Worm (Caenorhabditis elegans) whole organism, L1 larva: ENCODE measurements around the gene daf-12.

Source experiments
- F16B12.6 ChIP-seq: fragments of 150-350 bp; optimal IDR thresholded peaks from 2 replicates; lab custom pipeline; 2014; ENCODE audit warnings: missing biosample characterization, missing genetic modification characterization
- Y116A8C.19 ChIP-seq: sonication (generic microtip); optimal IDR thresholded peaks from 2 replicates; lab custom pipeline; 2016; ENCODE audit warnings: missing compliant biosample characterization, missing genetic modification characterization, borderline replicate concordance
- aly-2 ChIP-seq: fragments of 150-350 bp; optimal IDR thresholded peaks from 2 replicates; lab custom pipeline; 2014; ENCODE audit warnings: missing biosample characterization, missing genetic modification characterization
- ama-1 ChIP-seq: fragments of 150-350 bp; optimal IDR thresholded peaks from 2 replicates; lab custom pipeline; 2014
- blmp-1 ChIP-seq: fragments of 150-350 bp; optimal IDR thresholded peaks from 2 replicates; lab custom pipeline; 2014; ENCODE audit warnings: missing biosample characterization, missing genetic modification characterization
- ceh-8 ChIP-seq: fragments of 200-800 bp; sonication (Bioruptor generic); optimal IDR thresholded peaks from 2 replicates; lab custom pipeline; 2018; ENCODE audit warnings: mild to moderate bottlenecking, missing genetic modification characterization, moderate library complexity, missing compliant biosample characterization
- ces-1 ChIP-seq: fragments of 150-350 bp; optimal IDR thresholded peaks from 2 replicates; lab custom pipeline; 2014; ENCODE audit warnings: missing biosample characterization, missing genetic modification reagents, missing genetic modification characterization
- dpl-1 ChIP-seq, 3 experiments: fragments of 150-350 bp in 2 of 3; sonication (generic microtip) in 1 of 3; optimal IDR thresholded peaks; 2 replicates each; lab custom pipeline; 2014 to 2017; ENCODE audit warnings: missing biosample characterization in 3 of 3, missing genetic modification characterization in 3 of 3, missing genetic modification reagents in 3 of 3
- efl-1 ChIP-seq, 4 experiments: fragments of 150-350 bp; optimal IDR thresholded peaks in 3 of 4; peaks in 1 of 4; 1 replicate in 1 of 4; 2 replicates in 3 of 4; lab custom pipeline; 2014; ENCODE audit warnings: missing biosample characterization in 2 of 4, missing genetic modification characterization in 2 of 4, missing genetic modification reagents in 2 of 4
- egl-13 ChIP-seq: sonication (generic microtip); optimal IDR thresholded peaks from 2 replicates; lab custom pipeline; 2016; ENCODE audit warnings: missing genotype, missing genetic modification reagents, missing genetic modification characterization, missing compliant biosample characterization
- egl-27 ChIP-seq, 2 experiments: fragments of 150-350 bp in 1 of 2; sonication (generic microtip); optimal IDR thresholded peaks; 3 replicates each; lab custom pipeline; 2017 to 2018; ENCODE audit warnings: missing biosample characterization in 2 of 2, missing genetic modification characterization in 2 of 2, missing genetic modification reagents in 2 of 2
- elt-2 ChIP-seq: sonication (generic microtip); optimal IDR thresholded peaks from 2 replicates; lab custom pipeline; 2016; ENCODE audit warnings: missing genetic modification characterization, mild to moderate bottlenecking, inconsistent platforms, missing compliant biosample characterization, missing genetic modification reagents
- ets-5 ChIP-seq: fragments of 200-800 bp; sonication (Bioruptor generic); IDR thresholded peaks from 2 replicates; pipeline ENCODE4 v1.3.6; 2022; ENCODE audit warnings: missing genetic modification characterization, missing compliant biosample characterization
- fkh-10 ChIP-seq: sonication (generic microtip); optimal IDR thresholded peaks from 2 replicates; lab custom pipeline; 2017; ENCODE audit warnings: missing biosample characterization, missing genetic modification reagents, missing genetic modification characterization
- fkh-8 ChIP-seq: sonication (generic microtip); optimal IDR thresholded peaks from 2 replicates; lab custom pipeline; 2016; ENCODE audit warnings: mild to moderate bottlenecking, missing genetic modification characterization, missing compliant biosample characterization
- grh-1 ChIP-seq: fragments of 200-800 bp; sonication (Bioruptor generic); IDR thresholded peaks from 2 replicates; pipeline ENCODE4 v1.3.6; 2022; ENCODE audit warnings: missing genetic modification reagents, missing genetic modification characterization, missing compliant biosample characterization
- hlh-17 ChIP-seq: fragments of 200-800 bp; sonication (Bioruptor generic); optimal IDR thresholded peaks from 2 replicates; lab custom pipeline; 2018; ENCODE audit warnings: missing genetic modification characterization, mild to moderate bottlenecking, missing compliant biosample characterization, moderate library complexity, borderline replicate concordance
- hlh-4 ChIP-seq: sonication (generic microtip); optimal IDR thresholded peaks from 2 replicates; lab custom pipeline; 2016; ENCODE audit warnings: mild to moderate bottlenecking, missing genetic modification characterization, missing compliant biosample characterization
- isw-1 ChIP-seq: fragments of 200-800 bp; sonication (Bioruptor generic); IDR thresholded peaks from 2 replicates; pipeline ENCODE4 v1.3.6; 2022; ENCODE audit warnings: missing genetic modification characterization, missing compliant biosample characterization
- lin-13 ChIP-seq: fragments of 150-350 bp; optimal IDR thresholded peaks from 2 replicates; lab custom pipeline; 2014; ENCODE audit warnings: missing biosample characterization, missing genetic modification reagents, missing genetic modification characterization
- lin-14 ChIP-seq: fragments of 200-800 bp; sonication (Bioruptor generic); optimal IDR thresholded peaks from 2 replicates; lab custom pipeline; 2018; ENCODE audit warnings: mild to moderate bottlenecking, missing genetic modification characterization, moderate library complexity, missing compliant biosample characterization
- lin-15B ChIP-seq: fragments of 150-350 bp; sonication (generic microtip); optimal IDR thresholded peaks from 3 replicates; lab custom pipeline; 2014; ENCODE audit warnings: missing biosample characterization, missing genetic modification characterization
- lin-39 ChIP-seq: fragments of 150-350 bp; optimal IDR thresholded peaks from 2 replicates; lab custom pipeline; 2014; ENCODE audit warnings: missing biosample characterization, missing genetic modification reagents, missing genetic modification characterization
- mef-2 ChIP-seq: fragments of 150-350 bp; optimal IDR thresholded peaks from 2 replicates; lab custom pipeline; 2014; ENCODE audit warnings: missing biosample characterization, missing genetic modification characterization
- nhr-11 ChIP-seq: fragments of 150-350 bp; optimal IDR thresholded peaks from 2 replicates; lab custom pipeline; 2014; ENCODE audit warnings: missing biosample characterization, missing genetic modification characterization
- nhr-12 ChIP-seq: sonication (generic microtip); optimal IDR thresholded peaks from 2 replicates; lab custom pipeline; 2017; ENCODE audit warnings: missing biosample characterization, missing genetic modification characterization
- nhr-19 ChIP-seq: fragments of 200-800 bp; sonication (Bioruptor generic); conservative IDR thresholded peaks from 2 replicates; pipeline ENCODE4 v1.3.6; 2022; ENCODE audit warnings: missing genetic modification characterization, missing compliant biosample characterization
- nhr-20 ChIP-seq: sonication (generic microtip); optimal IDR thresholded peaks from 2 replicates; lab custom pipeline; 2016; ENCODE audit warnings: mild to moderate bottlenecking, missing genetic modification characterization, missing compliant biosample characterization
- nhr-237 ChIP-seq: fragments of 150-350 bp; optimal IDR thresholded peaks from 2 replicates; lab custom pipeline; 2014; ENCODE audit warnings: missing biosample characterization, missing genetic modification characterization
- nhr-47 ChIP-seq: sonication (generic microtip); optimal IDR thresholded peaks from 2 replicates; lab custom pipeline; 2016; ENCODE audit warnings: mild to moderate bottlenecking, missing genetic modification characterization, moderate library complexity, missing compliant biosample characterization
- nhr-76 ChIP-seq: sonication (generic microtip); optimal IDR thresholded peaks from 2 replicates; lab custom pipeline; 2017; ENCODE audit warnings: missing biosample characterization, missing genetic modification characterization
- nhr-84 ChIP-seq: sonication (generic microtip); optimal IDR thresholded peaks from 2 replicates; lab custom pipeline; 2017; ENCODE audit warnings: missing biosample characterization, missing genetic modification characterization
- nhr-85 ChIP-seq: sonication (generic microtip); peaks from one replicate; lab custom pipeline; 2016; ENCODE audit warnings: missing genetic modification characterization, inconsistent platforms, missing compliant biosample characterization
- nhr-90 ChIP-seq: sonication (generic microtip); optimal IDR thresholded peaks from 2 replicates; lab custom pipeline; 2016; ENCODE audit warnings: mild to moderate bottlenecking, missing genetic modification characterization, missing compliant biosample characterization; ENCODE audit not compliant: poor library complexity
- pag-3 ChIP-seq: sonication (generic microtip); optimal IDR thresholded peaks from 2 replicates; lab custom pipeline; 2017; ENCODE audit warnings: missing genetic modification characterization, mild to moderate bottlenecking, missing compliant biosample characterization, antibody characterized with exemption, borderline replicate concordance; ENCODE audit not compliant: insufficient read depth
- pqm-1 ChIP-seq: sonication (generic microtip); optimal IDR thresholded peaks from 3 replicates; lab custom pipeline; 2017; ENCODE audit warnings: missing biosample characterization, missing genetic modification characterization
- skn-1 ChIP-seq: fragments of 150-350 bp; optimal IDR thresholded peaks from 2 replicates; lab custom pipeline; 2014; ENCODE audit warnings: missing biosample characterization, missing genetic modification characterization
- snpc-4 ChIP-seq: fragments of 150-350 bp; optimal IDR thresholded peaks from 2 replicates; lab custom pipeline; 2014; ENCODE audit warnings: missing biosample characterization, missing genetic modification characterization
- snu-23 ChIP-seq: sonication (generic microtip); optimal IDR thresholded peaks from 2 replicates; lab custom pipeline; 2016; ENCODE audit warnings: missing genetic modification characterization, missing compliant biosample characterization
- sup-37 ChIP-seq: fragments of 200-800 bp; sonication (Bioruptor generic); optimal IDR thresholded peaks from 2 replicates; lab custom pipeline; 2018; ENCODE audit warnings: mild to moderate bottlenecking, missing genetic modification characterization, missing compliant biosample characterization
- swsn-7 ChIP-seq: sonication (generic microtip); optimal IDR thresholded peaks from 2 replicates; lab custom pipeline; 2016; ENCODE audit warnings: missing genetic modification characterization, missing compliant biosample characterization
- unc-30 ChIP-seq: sonication (generic microtip); optimal IDR thresholded peaks from 2 replicates; lab custom pipeline; 2017; ENCODE audit warnings: missing biosample characterization, missing genetic modification characterization
- unc-62 ChIP-seq: fragments of 150-350 bp; optimal IDR thresholded peaks from 2 replicates; lab custom pipeline; 2014; ENCODE audit warnings: missing biosample characterization, missing genetic modification reagents, missing genetic modification characterization
- unc-98 ChIP-seq: fragments of 200-800 bp; sonication (Bioruptor generic); IDR thresholded peaks from 2 replicates; pipeline ENCODE4 v1.3.6; 2022; ENCODE audit warnings: missing genetic modification characterization, missing compliant biosample characterization

Gene daf-12

DNA sequence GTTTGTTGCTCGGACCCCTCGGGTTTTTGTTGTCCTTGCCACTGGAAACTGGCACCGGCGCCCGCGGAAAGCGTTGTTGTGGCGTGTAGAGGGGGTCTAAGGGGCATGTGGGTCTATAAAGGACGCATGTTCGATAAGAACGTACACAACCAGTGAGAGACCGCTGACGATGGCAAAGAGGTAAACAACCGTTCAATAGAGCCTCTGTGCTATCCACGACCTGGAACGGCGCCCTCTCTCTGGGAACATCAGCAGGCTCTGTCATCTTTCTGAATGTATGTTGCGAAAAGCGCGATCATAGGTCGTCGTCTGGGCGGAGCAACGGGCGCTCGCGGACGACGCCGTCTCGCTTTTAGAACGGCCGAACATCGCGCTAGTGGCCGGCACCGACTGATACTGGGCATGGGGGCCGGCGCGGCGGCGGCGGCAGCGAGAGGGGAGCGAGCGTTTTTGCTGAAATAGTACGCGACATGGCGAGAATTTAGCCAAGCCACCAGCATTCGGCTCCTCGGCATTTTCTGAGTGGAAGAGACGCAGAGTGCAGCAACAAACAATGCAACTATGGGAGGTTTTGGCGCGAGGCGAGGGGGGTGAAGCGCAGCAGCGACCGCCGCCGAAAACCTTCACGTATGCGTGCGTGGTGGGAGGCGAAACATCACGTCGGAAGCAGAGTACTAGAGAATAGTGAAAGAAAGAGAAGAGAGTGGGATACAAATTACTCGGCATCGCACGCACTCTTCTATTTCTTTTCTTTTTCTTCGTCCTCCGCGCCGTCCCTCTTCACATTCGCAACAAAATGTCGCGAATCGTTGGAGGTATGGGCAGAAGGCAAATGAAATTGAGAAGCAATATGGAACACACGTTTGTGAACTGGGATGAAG is 1.6 kb downstream of the daf-12 start (continued):
- TF ChIP-seq snu-23, result peak; percentile 86
- TF ChIP-seq nhr-11 (tag; lab: Kevin White, UChicago), result no peak
- no peak for TF ChIP-seq mef-2 (tag; lab: Kevin White, UChicago)
- peak; percentile 54 for TF ChIP-seq nhr-90 (tag; lab: Kevin White, UChicago)
- TF ChIP-seq lin-13 (GFP tag; lab: Kevin White, UChicago), result peak; percentile 14
- TF ChIP-seq dpl-1 (GFP tag; optimal IDR thresholded peaks at IDR 0.05; lab: Kevin White, UChicago), result peak; percentile 13 to 46 (median 28)
- TF ChIP-seq lin-15B (tag; lab: Kevin White, UChicago), result no peak
- TF ChIP-seq unc-62 (GFP tag; lab: Kevin White, UChicago), result no peak
- no peak for TF ChIP-seq ces-1 (GFP tag; lab: Kevin White, UChicago)
- TF ChIP-seq elt-2 (tag; lab: Kevin White, UChicago), result peak; percentile 63
- TF ChIP-seq egl-27 (tag; optimal IDR thresholded peaks at IDR 0.05; lab: Kevin White, UChicago), result peak; percentile 53 to 62
- no peak for TF ChIP-seq nhr-12 (tag; lab: Kevin White, UChicago)
- TF ChIP-seq nhr-237 (tag; lab: Kevin White, UChicago), result no peak
- TF ChIP-seq nhr-19, result peak; percentile 71
- no peak for TF ChIP-seq sup-37 (GFP tag; lab: Kevin White, UChicago)
- TF ChIP-seq ets-5 (GFP tag; lab: Robert Waterston, UW), result no peak
- no peak for TF ChIP-seq nhr-84
- TF ChIP-seq swsn-7, result peak; percentile 78
- no peak for TF ChIP-seq hlh-4 (tag; lab: Kevin White, UChicago)
- peak; percentile 90 for TF ChIP-seq nhr-20 (tag; lab: Kevin White, UChicago)
- TF ChIP-seq ceh-8 (GFP tag; lab: Kevin White, UChicago), result peak; percentile 78
- peak; percentile 41 for TF ChIP-seq snpc-4 (tag; lab: Kevin White, UChicago)
- no peak for TF ChIP-seq ama-1 (lab: Kevin White, UChicago)
- TF ChIP-seq pqm-1, result no peak
- TF ChIP-seq unc-30, result no peak
- TF ChIP-seq hlh-17 (GFP tag; lab: Kevin White, UChicago), result no peak
- no peak for TF ChIP-seq nhr-76 (tag; lab: Kevin White, UChicago)
- TF ChIP-seq F16B12.6, result no peak
- peak; percentile 45 for TF ChIP-seq pag-3 (tag; lab: Kevin White, UChicago)
- no peak for TF ChIP-seq Y116A8C.19 (tag; lab: Kevin White, UChicago)
- no peak for TF ChIP-seq lin-39 (tag; lab: Kevin White, UChicago)
- TF ChIP-seq egl-13 (tag; lab: Kevin White, UChicago), result peak; percentile 83
- peak; percentile 54 for TF ChIP-seq isw-1 (GFP tag; lab: Robert Waterston, UW)
- no peak for TF ChIP-seq unc-98 (GFP tag; lab: Robert Waterston, UW)

ce11 chrX:10639403-10639812 is 3.7 kb downstream of the daf-12 start:
- peak; percentile 74 for TF ChIP-seq nhr-85 (tag; lab: Kevin White, UChicago)
- TF ChIP-seq hlh-17 (GFP tag; lab: Kevin White, UChicago), result no peak
- TF ChIP-seq nhr-237 (tag; lab: Kevin White, UChicago), result no peak
- no peak for TF ChIP-seq fkh-10 (GFP tag; lab: Kevin White, UChicago)
- TF ChIP-seq aly-2 (tag; lab: Kevin White, UChicago), result no peak
- peak; percentile 63 for TF ChIP-seq lin-14 (GFP tag; lab: Kevin White, UChicago)
- no peak for TF ChIP-seq nhr-47
- TF ChIP-seq efl-1 (optimal IDR thresholded peaks at IDR 0.05; lab: Kevin White, UChicago), result no peak
- peak in 1 of 2 experiments; percentile 88 for TF ChIP-seq efl-1 (GFP tag; optimal IDR thresholded peaks at IDR 0.05 in 1 of 2; lab: Kevin White, UChicago)
- TF ChIP-seq grh-1 (GFP tag; lab: Robert Waterston, UW), result no peak
- TF ChIP-seq snu-23, result peak; percentile 21
- peak; percentile 0 for TF ChIP-seq nhr-20 (tag; lab: Kevin White, UChicago)
- TF ChIP-seq isw-1 (GFP tag; lab: Robert Waterston, UW), result no peak
- no peak for TF ChIP-seq skn-1
- peak; percentile 85 for TF ChIP-seq blmp-1
- no peak for TF ChIP-seq fkh-8 (tag; lab: Kevin White, UChicago)
